Fruit fly (Drosophila melanogaster): ENCODE results near the gene CG46314.
A peak's percentile ranks its signal among the peaks of the same experiment; 100 is the strongest.

Gene CG46314

dm6 chr2L:21304533-21304850, 9.7 kb upstream of the CG46314 start:
- TF ChIP-seq CG9705 (GFP tag; optimal IDR thresholded peaks at IDR 0.05) = no peak
- TF ChIP-seq rgr (GFP tag; optimal IDR thresholded peaks at IDR 0.05) = no peak

- TF ChIP-seq Dif (GFP tag; optimal IDR thresholded peaks at IDR 0.05; ENCODE audit: partially characterized antibody) (no peak), Rel (GFP tag; optimal IDR thresholded peaks at IDR 0.05) (no peak), Rel (tag; optimal IDR thresholded peaks at IDR 0.05) (peak; percentile 54), Sp1 (GFP tag; optimal IDR thresholded peaks at IDR 0.05) (no peak), foxo (GFP tag; optimal IDR thresholded peaks at IDR 0.05) (no peak), Hr78 (GFP tag; optimal IDR thresholded peaks at IDR 0.05) (no peak), Vsx2 (GFP tag; optimal IDR thresholded peaks at IDR 0.05; ENCODE audit: partially characterized antibody) (no peak)
Observed at dm6 chr2L:21307795-21308426, 6.2 kb upstream of the CG46314 start.

- no peak for TF ChIP-seq jim (GFP tag; optimal IDR thresholded peaks at IDR 0.05)
- no peak for TF ChIP-seq Hnf4 (GFP tag; optimal IDR thresholded peaks at IDR 0.05)
- no peak for TF ChIP-seq Rel (GFP tag; optimal IDR thresholded peaks at IDR 0.05)
- peak; percentile 50 for TF ChIP-seq Rel (tag; optimal IDR thresholded peaks at IDR 0.05)
- peak in 1 of 2 experiments; percentile 37 for TF ChIP-seq dl (GFP tag; optimal IDR thresholded peaks at IDR 0.05; ENCODE audit: insufficient read depth in 1 of 2, partially characterized antibody in 2 of 2)
- TF ChIP-seq Abd-B (GFP tag; optimal IDR thresholded peaks at IDR 0.05) = no peak
- peak in 1 of 2 experiments; percentile 17 for TF ChIP-seq foxo (GFP tag; optimal IDR thresholded peaks at IDR 0.05)
- TF ChIP-seq CrebA (GFP tag; optimal IDR thresholded peaks at IDR 0.05; ENCODE audit: borderline replicate concordance) = peak; percentile 40
- TF ChIP-seq Dfd (GFP tag; optimal IDR thresholded peaks at IDR 0.05) = peak; percentile 20
- TF ChIP-seq Hr83 (GFP tag; optimal IDR thresholded peaks at IDR 0.05; ENCODE audit: poor library complexity, severe bottlenecking) = no peak
- TF ChIP-seq tai (GFP tag; optimal IDR thresholded peaks at IDR 0.05) = no peak
- no peak for TF ChIP-seq lola (GFP tag; optimal IDR thresholded peaks at IDR 0.05)
- TF ChIP-seq dmrt93B (GFP tag; optimal IDR thresholded peaks at IDR 0.05) = no peak
- TF ChIP-seq Myc (optimal IDR thresholded peaks at IDR 0.05) = no peak
- peak; percentile 0 for TF ChIP-seq psq (GFP tag; optimal IDR thresholded peaks at IDR 0.05)
- no peak for TF ChIP-seq HLH106 (tag; optimal IDR thresholded peaks at IDR 0.05)
- no peak for TF ChIP-seq sv (GFP tag; optimal IDR thresholded peaks at IDR 0.05)
- no peak for TF ChIP-seq N (GFP tag; optimal IDR thresholded peaks at IDR 0.05)
- TF ChIP-seq sage (GFP tag; optimal IDR thresholded peaks at IDR 0.05) = no peak
- no peak for TF ChIP-seq Sp1 (GFP tag; optimal IDR thresholded peaks at IDR 0.05)
- TF ChIP-seq fru (GFP tag; optimal IDR thresholded peaks at IDR 0.05) = peak; percentile 22
- TF ChIP-seq rgr (GFP tag; optimal IDR thresholded peaks at IDR 0.05) = peak; percentile 19
- no peak for TF ChIP-seq Hr78 (GFP tag; optimal IDR thresholded peaks at IDR 0.05)
- TF ChIP-seq ey (GFP tag; optimal IDR thresholded peaks at IDR 0.05) = no peak
- no peak for TF ChIP-seq CG9705 (GFP tag; optimal IDR thresholded peaks at IDR 0.05)
- peak; percentile 41 for TF ChIP-seq Dif (GFP tag; optimal IDR thresholded peaks at IDR 0.05; ENCODE audit: partially characterized antibody)
Observed at dm6 chr2L:21309058-21309753, 5.0 kb upstream of the CG46314 start.

dm6 chr2L:21309754-21310426, 4.3 kb upstream of the CG46314 start, which contains the start of gene Mondo:
Gene Mondo, minus strand, starts transcription at chr2L:21310050.
- peak; percentile 30 for TF ChIP-seq Dif (GFP tag; optimal IDR thresholded peaks at IDR 0.05; ENCODE audit: partially characterized antibody)
- no peak for TF ChIP-seq sv (GFP tag; optimal IDR thresholded peaks at IDR 0.05)
- no peak for TF ChIP-seq sage (GFP tag; optimal IDR thresholded peaks at IDR 0.05)
- peak; percentile 0 for TF ChIP-seq fru (GFP tag; optimal IDR thresholded peaks at IDR 0.05)
- TF ChIP-seq br (GFP tag; optimal IDR thresholded peaks at IDR 0.05) = peak; percentile 38
- TF ChIP-seq dl (GFP tag; optimal IDR thresholded peaks at IDR 0.05; ENCODE audit: insufficient read depth in 1 of 2, partially characterized antibody in 2 of 2) = peak in 1 of 2 experiments; percentile 32
- TF ChIP-seq jim (GFP tag; optimal IDR thresholded peaks at IDR 0.05) = peak; percentile 18
- peak; percentile 73 for TF ChIP-seq Hr83 (GFP tag; optimal IDR thresholded peaks at IDR 0.05; ENCODE audit: poor library complexity, severe bottlenecking)
- TF ChIP-seq Hnf4 (GFP tag; optimal IDR thresholded peaks at IDR 0.05) = peak; percentile 6
- peak; percentile 46 for TF ChIP-seq HLH106 (tag; optimal IDR thresholded peaks at IDR 0.05)

Data from whole organism, wandering third instar larva.